Worm (Caenorhabditis elegans): ENCODE measurements around the gene H08J19.1.

- TF ChIP-seq pha-4 (GFP tag; IDR thresholded peaks at IDR 0.05) (no peak), pha-4 (tag; optimal IDR thresholded peaks at IDR 0.05) (peak; percentile 44), lsy-2 (tag; optimal IDR thresholded peaks at IDR 0.05) (peak in 1 of 2 experiments; percentile 83), T26A8.4 (GFP tag; IDR thresholded peaks at IDR 0.05) (no peak), snpc-4 (tag; optimal IDR thresholded peaks at IDR 0.05) (no peak), pqm-1 (tag; optimal IDR thresholded peaks at IDR 0.05) (peak; percentile 55), hlh-30 (tag; optimal IDR thresholded peaks at IDR 0.05; ENCODE audit: insufficient read depth) (peak; percentile 45), daf-8 (GFP tag; IDR thresholded peaks at IDR 0.05) (no peak), ztf-11 (tag; optimal IDR thresholded peaks at IDR 0.05) (no peak), ama-1 (optimal IDR thresholded peaks at IDR 0.05) (no peak)
Observed at ce11 chrX:15616443-15616842, 26.3 kb upstream of the H08J19.1 start, which contains the start of gene ergi-3.
